Worm (Caenorhabditis elegans) whole organism, L4 larva: Measurements from ENCODE around the gene F59E11.5.

ENCODE experiments used
- dpl-1 ChIP-seq: fragments of 150-350 bp; optimal IDR thresholded peaks from 2 replicates; lab custom pipeline; 2014; ENCODE audit warnings: missing biosample characterization, missing genetic modification reagents, missing genetic modification characterization
- fkh-10 ChIP-seq: fragments of 150-350 bp; optimal IDR thresholded peaks from 2 replicates; lab custom pipeline; 2014; ENCODE audit warnings: missing biosample characterization, missing genetic modification reagents, missing genetic modification characterization
- lir-3 ChIP-seq: sonication (generic microtip); optimal IDR thresholded peaks from 2 replicates; lab custom pipeline; 2016; ENCODE audit warnings: mild to moderate bottlenecking, missing genetic modification characterization, missing compliant biosample characterization
- nhr-10 ChIP-seq: fragments of 150-350 bp; optimal IDR thresholded peaks from 2 replicates; lab custom pipeline; 2014; ENCODE audit warnings: missing biosample characterization, missing genetic modification characterization
- nhr-76 ChIP-seq: fragments of 150-350 bp; optimal IDR thresholded peaks from 2 replicates; lab custom pipeline; 2014; ENCODE audit warnings: missing biosample characterization, missing genetic modification characterization
- skn-1 ChIP-seq: fragments of 150-350 bp; optimal IDR thresholded peaks from 2 replicates; lab custom pipeline; 2014; ENCODE audit warnings: missing biosample characterization, missing genetic modification characterization
- snpc-4 ChIP-seq: fragments of 150-350 bp; optimal IDR thresholded peaks from 2 replicates; lab custom pipeline; 2014; ENCODE audit warnings: missing biosample characterization, missing genetic modification characterization
- vab-7 ChIP-seq: fragments of 200-800 bp; sonication (Bioruptor generic); IDR thresholded peaks from 2 replicates; pipeline ENCODE4 v1.3.6; 2022; ENCODE audit warnings: missing genetic modification reagents, missing genetic modification characterization, missing compliant biosample characterization

DNA sequence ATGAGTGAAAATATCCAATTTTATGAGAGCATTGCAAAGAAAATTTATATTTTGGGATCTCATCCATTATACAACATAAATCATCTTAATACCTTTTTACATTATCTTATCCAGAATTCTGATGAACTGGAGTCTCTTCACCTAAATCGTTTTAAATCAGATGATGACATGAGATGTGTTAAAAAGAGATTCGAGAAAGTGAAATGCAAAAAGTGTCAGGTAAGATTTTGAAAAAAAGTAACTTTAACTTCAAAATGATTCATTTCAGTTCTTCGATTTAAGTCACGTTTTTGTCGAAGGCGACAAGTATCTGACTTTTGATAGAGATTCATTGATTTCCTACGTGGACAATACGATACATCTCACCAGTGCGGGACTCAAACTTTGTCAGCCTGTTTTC, 24.0 kb downstream of the F59E11.5 start:
- TF ChIP-seq nhr-76 (no peak), skn-1 (no peak), lir-3 (tag; lab: Kevin White, UChicago) (no peak), fkh-10 (GFP tag; lab: Kevin White, UChicago) (no peak), vab-7 (GFP tag; lab: Robert Waterston, UW) (no peak), snpc-4 (no peak), dpl-1 (GFP tag; lab: Kevin White, UChicago) (no peak), nhr-10 (tag; lab: Kevin White, UChicago) (no peak)
